Worm (Caenorhabditis elegans) whole organism, mixed stage, embryonic: ENCODE results near the gene elo-8.
A peak's percentile ranks its signal among the peaks of the same experiment; 100 is the strongest.

Source experiments
- M03D4.4 ChIP-seq: sonication (generic microtip); optimal IDR thresholded peaks from 2 replicates; lab custom pipeline; 2017; ENCODE audit warnings: mild to moderate bottlenecking, missing genetic modification characterization, missing compliant biosample characterization
- blmp-1 ChIP-seq: fragments of 150-350 bp; optimal IDR thresholded peaks from 2 replicates; lab custom pipeline; 2014; ENCODE audit warnings: missing biosample characterization, missing genetic modification characterization
- ceh-43 ChIP-seq: fragments of 200-800 bp; sonication (Bioruptor generic); optimal IDR thresholded peaks from 2 replicates; lab custom pipeline; 2018; ENCODE audit warnings: mild to moderate bottlenecking, missing genetic modification characterization, moderate library complexity, missing compliant biosample characterization
- ces-1 ChIP-seq: fragments of 150-350 bp; optimal IDR thresholded peaks from 2 replicates; lab custom pipeline; 2014; ENCODE audit warnings: missing biosample characterization, missing genetic modification reagents, missing genetic modification characterization
- cnd-1 ChIP-seq: fragments of 200-800 bp; sonication (Bioruptor generic); optimal IDR thresholded peaks from 2 replicates; lab custom pipeline; 2018; ENCODE audit warnings: mild to moderate bottlenecking, missing genetic modification characterization, missing compliant biosample characterization
- drap-1 ChIP-seq: fragments of 200-800 bp; sonication (Bioruptor generic); optimal IDR thresholded peaks from 3 replicates; lab custom pipeline; 2018; ENCODE audit warnings: mild to moderate bottlenecking, missing genetic modification characterization, missing compliant biosample characterization
- elt-1 ChIP-seq: sonication (generic microtip); optimal IDR thresholded peaks from 2 replicates; lab custom pipeline; 2017; ENCODE audit warnings: missing genetic modification characterization, mild to moderate bottlenecking, missing compliant biosample characterization, antibody characterized with exemption, moderate library complexity, borderline replicate concordance; ENCODE audit not compliant: insufficient read depth
- elt-3 ChIP-seq: fragments of 150-350 bp; optimal IDR thresholded peaks from 2 replicates; lab custom pipeline; 2014; ENCODE audit warnings: missing biosample characterization, missing genetic modification characterization
- flh-1 ChIP-seq: fragments of 200-800 bp; sonication (Bioruptor generic); optimal IDR thresholded peaks from 2 replicates; lab custom pipeline; 2018; ENCODE audit warnings: mild to moderate bottlenecking, missing genetic modification characterization, moderate library complexity, missing compliant biosample characterization
- ham-2 ChIP-seq: fragments of 200-800 bp; sonication (Bioruptor generic); optimal IDR thresholded peaks from 2 replicates; lab custom pipeline; 2018; ENCODE audit warnings: mild to moderate bottlenecking, missing genetic modification characterization, missing compliant biosample characterization
- lin-13 ChIP-seq: fragments of 150-350 bp; optimal IDR thresholded peaks from 2 replicates; lab custom pipeline; 2014; ENCODE audit warnings: missing biosample characterization, missing genetic modification characterization
- lin-32 ChIP-seq: fragments of 200-800 bp; sonication (Bioruptor generic); optimal IDR thresholded peaks from 2 replicates; lab custom pipeline; 2018; ENCODE audit warnings: mild to moderate bottlenecking, missing genetic modification characterization, missing compliant biosample characterization
- lsy-2 ChIP-seq: fragments of 150-350 bp; optimal IDR thresholded peaks from 2 replicates; lab custom pipeline; 2014; ENCODE audit warnings: missing biosample characterization, missing genetic modification characterization
- mab-5 ChIP-seq: fragments of 150-350 bp; optimal IDR thresholded peaks from 2 replicates; lab custom pipeline; 2014; ENCODE audit warnings: missing biosample characterization, missing genetic modification characterization
- mep-1 ChIP-seq: fragments of 150-350 bp; optimal IDR thresholded peaks from 2 replicates; lab custom pipeline; 2017; ENCODE audit warnings: missing biosample characterization, missing genetic modification reagents, missing genetic modification characterization, inconsistent platforms
- mls-2 ChIP-seq: sonication (generic microtip); optimal IDR thresholded peaks from 2 replicates; lab custom pipeline; 2016; ENCODE audit warnings: mild to moderate bottlenecking, missing genetic modification characterization, moderate library complexity, missing compliant biosample characterization
- nhr-12 ChIP-seq: fragments of 150-350 bp; optimal IDR thresholded peaks from 2 replicates; lab custom pipeline; 2014; ENCODE audit warnings: missing biosample characterization, missing genetic modification characterization
- nhr-2 ChIP-seq: fragments of 150-350 bp; optimal IDR thresholded peaks from 2 replicates; lab custom pipeline; 2014; ENCODE audit warnings: missing biosample characterization, missing genetic modification characterization
- nhr-237 ChIP-seq: fragments of 150-350 bp; optimal IDR thresholded peaks from 2 replicates; lab custom pipeline; 2014; ENCODE audit warnings: missing biosample characterization, missing genetic modification characterization
- nhr-28 ChIP-seq: fragments of 150-350 bp; optimal IDR thresholded peaks from 2 replicates; lab custom pipeline; 2014; ENCODE audit warnings: missing biosample characterization, missing genetic modification characterization
- nhr-76 ChIP-seq: sonication (generic microtip); optimal IDR thresholded peaks from 2 replicates; lab custom pipeline; 2017; ENCODE audit warnings: missing biosample characterization, missing genetic modification characterization
- snpc-4 ChIP-seq: fragments of 150-350 bp; optimal IDR thresholded peaks from 2 replicates; lab custom pipeline; 2014; ENCODE audit warnings: missing biosample characterization, missing genetic modification characterization
- sptf-1 ChIP-seq: sonication (generic microtip); optimal IDR thresholded peaks from 2 replicates; lab custom pipeline; 2017; ENCODE audit warnings: mild to moderate bottlenecking, missing genetic modification characterization, moderate library complexity, missing compliant biosample characterization
- unc-120 ChIP-seq: sonication (generic microtip); optimal IDR thresholded peaks from 2 replicates; lab custom pipeline; 2017; ENCODE audit warnings: missing genetic modification characterization, missing compliant biosample characterization; ENCODE audit not compliant: poor library complexity, severe bottlenecking
- unc-62 ChIP-seq: fragments of 150-350 bp; optimal IDR thresholded peaks from 2 replicates; lab custom pipeline; 2014; ENCODE audit warnings: missing biosample characterization, missing genetic modification reagents, missing genetic modification characterization
- zip-8 ChIP-seq: fragments of 150-350 bp; optimal IDR thresholded peaks from 2 replicates; lab custom pipeline; 2014; ENCODE audit warnings: missing biosample characterization, missing genetic modification characterization
- ztf-11 ChIP-seq: fragments of 150-350 bp; optimal IDR thresholded peaks from 2 replicates; lab custom pipeline; 2014; ENCODE audit warnings: missing biosample characterization, missing genetic modification characterization

Gene elo-8

ce11 chrIII:11207825-11208224 is 24.0 kb downstream of the elo-8 start:
- TF ChIP-seq lsy-2 (tag; lab: Kevin White, UChicago), result no peak
- TF ChIP-seq ham-2 (GFP tag; lab: Kevin White, UChicago), result peak; percentile 8

DNA sequence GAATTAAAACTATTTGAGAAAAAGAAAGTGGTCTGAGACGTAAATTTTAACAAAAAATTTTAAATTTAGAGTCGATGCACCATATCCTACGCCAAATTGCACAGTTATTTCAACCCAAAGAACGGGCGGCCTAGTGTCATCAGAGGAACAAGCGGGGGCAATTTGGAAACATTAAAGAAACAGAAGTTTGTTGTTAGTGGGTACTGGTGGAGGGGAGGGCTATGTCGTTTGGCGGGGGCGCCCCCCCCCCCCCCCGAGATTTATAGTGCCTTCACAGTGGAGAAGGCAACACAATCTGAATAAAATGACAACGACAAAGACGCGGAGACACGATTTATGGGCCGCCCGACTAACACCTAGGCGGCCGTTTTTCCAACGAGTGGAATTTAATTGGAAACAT is 25.0 kb downstream of the elo-8 start:
- TF ChIP-seq lin-32 (GFP tag; lab: Kevin White, UChicago) (no peak), mls-2 (tag; lab: Kevin White, UChicago) (no peak), lin-13 (no peak), blmp-1 (tag; lab: Kevin White, UChicago) (no peak), nhr-76 (tag; lab: Kevin White, UChicago) (no peak), mab-5 (tag; lab: Kevin White, UChicago) (no peak), unc-120 (tag; lab: Kevin White, UChicago) (no peak), nhr-12 (tag; lab: Kevin White, UChicago) (no peak), nhr-2 (tag; lab: Kevin White, UChicago) (no peak), snpc-4 (tag; lab: Kevin White, UChicago) (no peak), ztf-11 (tag; lab: Kevin White, UChicago) (no peak), mep-1 (no peak), drap-1 (GFP tag; lab: Kevin White, UChicago) (no peak), ceh-43 (GFP tag; lab: Kevin White, UChicago) (no peak)

- TF ChIP-seq nhr-12 (tag; lab: Kevin White, UChicago), result no peak
- peak; percentile 46 for TF ChIP-seq sptf-1 (tag; lab: Kevin White, UChicago)
- TF ChIP-seq elt-1 (tag; lab: Kevin White, UChicago), result no peak
Measured at ce11 chrIII:11202992-11203391, 28.9 kb downstream of the elo-8 start.

DNA sequence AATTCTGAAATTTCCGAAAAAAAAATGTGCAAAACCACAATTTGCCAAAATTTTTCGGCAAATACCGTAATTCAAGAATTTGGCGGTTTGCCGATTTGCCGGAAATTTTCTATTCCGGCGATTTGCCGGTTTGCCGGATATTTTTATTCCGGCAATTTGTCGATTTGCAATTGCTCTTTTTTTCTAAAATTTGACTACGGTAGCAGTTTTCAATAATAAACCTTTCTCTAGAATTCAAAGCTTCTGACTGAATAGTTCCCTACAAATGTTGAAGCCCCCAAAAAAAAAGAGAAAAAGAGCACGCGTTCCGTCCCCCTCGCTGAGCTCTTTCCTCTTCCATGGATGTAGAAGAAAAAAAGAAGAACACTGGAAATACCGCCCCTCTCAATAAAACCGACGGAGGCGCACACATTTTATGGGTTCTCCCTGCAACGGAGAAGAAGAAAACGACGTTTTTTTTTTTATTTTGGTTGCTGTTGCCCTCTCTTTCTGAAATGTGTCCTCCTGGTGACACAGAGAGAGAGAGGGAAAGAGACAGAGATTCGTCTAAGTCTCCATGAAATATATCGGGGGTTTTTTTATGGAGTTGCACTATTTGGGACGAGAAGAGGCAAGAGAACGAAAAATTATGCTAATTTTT is 30.9 kb downstream of the elo-8 start:
- TF ChIP-seq elt-1 (tag; lab: Kevin White, UChicago) (no peak), lin-13 (no peak)

DNA sequence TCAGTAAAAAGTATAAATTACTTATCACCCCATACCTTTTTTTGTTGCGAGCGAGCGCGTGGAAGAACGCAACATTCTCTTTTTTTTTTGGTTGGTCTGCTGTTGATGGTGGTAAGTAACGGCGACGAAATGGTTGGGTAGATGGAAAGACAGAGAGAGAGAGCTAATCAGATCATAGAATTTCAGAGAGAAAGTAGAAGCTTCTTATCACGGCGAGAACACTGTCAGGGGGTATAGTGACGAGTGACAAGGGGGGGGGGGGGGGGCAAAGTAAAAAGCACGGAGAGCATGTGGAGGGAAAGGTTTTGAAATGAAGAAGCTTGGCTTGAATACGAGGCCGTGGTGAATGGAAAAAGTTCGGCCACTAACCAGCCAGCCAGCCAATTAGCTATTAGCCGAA is 34.5 kb downstream of the elo-8 start:
- TF ChIP-seq blmp-1 (tag; lab: Kevin White, UChicago) (no peak), sptf-1 (tag; lab: Kevin White, UChicago) (no peak), ztf-11 (tag; lab: Kevin White, UChicago) (no peak), ces-1 (GFP tag; lab: Kevin White, UChicago) (no peak)

ce11 chrIII:11195553-11195952 is 36.3 kb downstream of the elo-8 start:
- no peak for TF ChIP-seq lin-32 (GFP tag; lab: Kevin White, UChicago)
- no peak for TF ChIP-seq elt-3 (tag; lab: Kevin White, UChicago)
- TF ChIP-seq cnd-1 (tag; lab: Kevin White, UChicago), result no peak
- TF ChIP-seq ztf-11 (tag; lab: Kevin White, UChicago), result no peak
- TF ChIP-seq flh-1 (GFP tag; lab: Kevin White, UChicago), result no peak
- no peak for TF ChIP-seq drap-1 (GFP tag; lab: Kevin White, UChicago)
- TF ChIP-seq blmp-1 (tag; lab: Kevin White, UChicago), result no peak
- TF ChIP-seq mep-1, result no peak
- TF ChIP-seq sptf-1 (tag; lab: Kevin White, UChicago), result no peak
- TF ChIP-seq unc-62 (GFP tag; lab: Kevin White, UChicago), result no peak
- no peak for TF ChIP-seq lin-13
- TF ChIP-seq ces-1 (GFP tag; lab: Kevin White, UChicago), result no peak
- no peak for TF ChIP-seq nhr-12 (tag; lab: Kevin White, UChicago)
- no peak for TF ChIP-seq nhr-76 (tag; lab: Kevin White, UChicago)
- TF ChIP-seq nhr-237 (tag; lab: Kevin White, UChicago), result no peak
- TF ChIP-seq unc-120 (tag; lab: Kevin White, UChicago), result no peak
- TF ChIP-seq zip-8 (tag; lab: Kevin White, UChicago), result no peak
- no peak for TF ChIP-seq M03D4.4 (tag; lab: Kevin White, UChicago)
- TF ChIP-seq nhr-28, result no peak
